Fruit fly (Drosophila melanogaster) whole organism, pupa: ENCODE data around the gene Grx3.

Source experiments
- CG10348 ChIP-seq: fragments of 200-800 bp; sonication (Bioruptor generic); IDR thresholded peaks from 2 replicates; pipeline ENCODE4 v1.3.6; 2022; ENCODE audit warnings: missing biosample characterization, missing genetic modification characterization
- CG12605 ChIP-seq: fragments of 200-800 bp; sonication (Bioruptor generic); IDR thresholded peaks from 2 replicates; pipeline ENCODE4 v1.3.6; 2022; ENCODE audit warnings: missing biosample characterization, missing genetic modification characterization
- CG13204 ChIP-seq: fragments of 200-800 bp; sonication (Bioruptor generic); optimal IDR thresholded peaks from 2 replicates; lab custom pipeline; 2018; ENCODE audit warnings: missing biosample characterization, mild to moderate bottlenecking, missing genetic modification characterization, moderate library complexity
- CG14655 ChIP-seq: fragments of 200-800 bp; sonication (Bioruptor generic); optimal IDR thresholded peaks from 3 replicates; lab custom pipeline; 2017; ENCODE audit warnings: mild to moderate bottlenecking, missing biosample characterization, missing genetic modification reagents, missing genetic modification characterization
- CG15710 ChIP-seq: fragments of 200-800 bp; sonication (Bioruptor generic); optimal IDR thresholded peaks from 2 replicates; lab custom pipeline; 2018; ENCODE audit warnings: missing biosample characterization, mild to moderate bottlenecking, missing genetic modification characterization, moderate library complexity
- CG17806 ChIP-seq: fragments of 200-800 bp; sonication (Bioruptor generic); optimal IDR thresholded peaks from 2 replicates; lab custom pipeline; 2018; ENCODE audit warnings: missing biosample characterization, mild to moderate bottlenecking, missing genetic modification characterization, moderate library complexity
- CG32121 ChIP-seq: fragments of 200-800 bp; sonication (Bioruptor generic); IDR thresholded peaks from 2 replicates; pipeline ENCODE4 v1.3.6; 2022; ENCODE audit warnings: missing biosample characterization, missing genetic modification characterization
- CG34367 ChIP-seq: fragments of 200-800 bp; sonication (Bioruptor generic); optimal IDR thresholded peaks from 2 replicates; lab custom pipeline; 2018; ENCODE audit warnings: missing biosample characterization, mild to moderate bottlenecking, missing genetic modification characterization
- CG4496 ChIP-seq: fragments of 200-800 bp; sonication (Bioruptor generic); IDR thresholded peaks from 3 replicates; pipeline ENCODE4 v1.3.6; 2022; ENCODE audit warnings: missing biosample characterization, missing genetic modification characterization
- CG8159 ChIP-seq: fragments of 200-800 bp; sonication (Bioruptor generic); optimal IDR thresholded peaks from 3 replicates; lab custom pipeline; 2018; ENCODE audit warnings: missing biosample characterization, mild to moderate bottlenecking, missing genetic modification characterization, moderate library complexity
- CG8301 ChIP-seq: fragments of 200-800 bp; sonication (Bioruptor generic); optimal IDR thresholded peaks from 2 replicates; lab custom pipeline; 2018; ENCODE audit warnings: missing biosample characterization, mild to moderate bottlenecking, missing genetic modification characterization
- CG9948 ChIP-seq: fragments of 200-800 bp; sonication (Bioruptor generic); optimal IDR thresholded peaks from 2 replicates; lab custom pipeline; 2018; ENCODE audit warnings: missing biosample characterization, mild to moderate bottlenecking, missing genetic modification characterization, moderate library complexity
- D1 ChIP-seq: fragments of 200-800 bp; sonication (Bioruptor generic); optimal IDR thresholded peaks from 2 replicates; lab custom pipeline; 2018; ENCODE audit warnings: missing biosample characterization, mild to moderate bottlenecking, missing genetic modification characterization, moderate library complexity
- EcR ChIP-seq: fragments of 200-800 bp; sonication (Bioruptor generic); optimal IDR thresholded peaks from 3 replicates; lab custom pipeline; 2019; ENCODE audit warnings: missing biosample characterization, missing genetic modification characterization, mild to moderate bottlenecking, moderate library complexity, missing genetic modification reagents
- Ets98B ChIP-seq: fragments of 200-800 bp; sonication (Bioruptor generic); IDR thresholded peaks from 2 replicates; pipeline ENCODE4 v1.3.6; 2022; ENCODE audit warnings: missing biosample characterization, missing genetic modification characterization
- Pif1A ChIP-seq: fragments of 200-800 bp; sonication (Bioruptor generic); optimal IDR thresholded peaks from 3 replicates; lab custom pipeline; 2016; ENCODE audit warnings: missing biosample characterization, missing genetic modification characterization
- Pif1B ChIP-seq: fragments of 200-800 bp; sonication (Bioruptor generic); optimal IDR thresholded peaks from 3 replicates; lab custom pipeline; 2016; ENCODE audit warnings: missing biosample characterization, missing genetic modification characterization
- Snoo ChIP-seq: fragments of 200-800 bp; sonication (Bioruptor generic); optimal IDR thresholded peaks from 3 replicates; lab custom pipeline; 2017; ENCODE audit warnings: missing biosample characterization, mild to moderate bottlenecking, missing genetic modification characterization, inconsistent platforms
- fd96Ca ChIP-seq: fragments of 200-800 bp; sonication (Bioruptor generic); IDR thresholded peaks from 3 replicates; pipeline ENCODE4 v1.3.6; 2022; ENCODE audit warnings: missing biosample characterization, missing genetic modification characterization
- gl ChIP-seq: fragments of 200-800 bp; sonication (Bioruptor generic); optimal IDR thresholded peaks from 2 replicates; lab custom pipeline; 2018; ENCODE audit warnings: missing biosample characterization, mild to moderate bottlenecking, missing genetic modification characterization
- rn ChIP-seq: fragments of 200-800 bp; sonication (Bioruptor generic); IDR thresholded peaks from 2 replicates; pipeline ENCODE4 v1.3.6; 2022; ENCODE audit warnings: missing biosample characterization, missing genetic modification characterization

Gene Grx3

DNA sequence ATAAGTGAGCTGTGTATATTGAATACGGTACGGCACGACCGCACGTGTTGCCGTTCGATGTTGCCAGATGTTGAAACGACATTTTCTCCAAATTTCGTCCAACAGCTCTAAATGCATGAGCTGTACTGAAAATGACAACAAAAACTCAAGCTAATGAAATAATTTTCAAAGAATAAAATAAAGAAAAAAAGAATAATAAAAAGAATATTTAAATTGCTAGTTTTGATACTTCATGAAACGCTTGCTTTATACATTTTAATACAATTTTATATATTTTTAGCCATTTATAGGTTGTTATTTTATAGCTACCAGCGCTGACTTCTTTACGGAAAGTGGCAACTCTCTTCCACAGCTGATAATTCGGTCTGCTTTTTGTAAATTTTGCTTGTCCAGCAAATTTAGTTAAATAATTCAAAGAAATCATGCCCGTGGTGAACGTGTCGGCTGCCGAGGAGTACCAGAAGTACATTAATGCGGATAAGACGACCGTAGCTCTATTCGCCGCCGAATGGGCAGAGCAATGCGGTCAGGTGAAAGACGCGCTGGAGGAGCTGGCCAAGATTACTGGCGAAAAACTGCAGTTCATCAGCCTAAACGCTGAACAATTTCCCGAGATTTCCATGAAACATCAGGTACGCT is at the start of gene Grx3, which contains the start of gene Nnp-1:
TSS of gene Grx3 (plus strand) at position 339 of the 639 bp plus-strand sequence.
TSS of gene Nnp-1 (minus strand) at position 81 of the 639 bp plus-strand sequence.
- TF ChIP-seq CG9948 (tag; lab: Kevin White, UChicago): peak; percentile 39
- peak; percentile 3 for TF ChIP-seq Snoo (tag; lab: Kevin White, UChicago)
- no peak for TF ChIP-seq CG4496
- TF ChIP-seq gl: no peak
- no peak for TF ChIP-seq CG10348 (GFP tag; lab: Robert Waterston, UW)
- no peak for TF ChIP-seq CG12605 (GFP tag; lab: Robert Waterston, UW)
- peak; percentile 30 for TF ChIP-seq D1
- TF ChIP-seq CG34367: no peak
- TF ChIP-seq Pif1B: no peak
- TF ChIP-seq Ets98B (GFP tag; lab: Robert Waterston, UW): no peak
- no peak for TF ChIP-seq fd96Ca (GFP tag; lab: Robert Waterston, UW)
- 0 out of 2 replicates have a peak, but pooled peaks have one; percentile 35 for TF ChIP-seq CG32121 (GFP tag; lab: Robert Waterston, UW)
- TF ChIP-seq CG15710: no peak
- no peak for TF ChIP-seq CG17806 (tag; lab: Kevin White, UChicago)
- TF ChIP-seq CG14655 (GFP tag; lab: Kevin White, UChicago): no peak
- no peak for TF ChIP-seq Pif1A
- peak; percentile 44 for TF ChIP-seq CG8159 (tag; lab: Kevin White, UChicago)
- no peak for TF ChIP-seq CG8301 (tag; lab: Kevin White, UChicago)
- TF ChIP-seq rn (GFP tag; lab: Robert Waterston, UW): 0 out of 2 replicates have a peak, but pooled peaks have one; percentile 13
- no peak for TF ChIP-seq EcR
- no peak for TF ChIP-seq CG13204

DNA sequence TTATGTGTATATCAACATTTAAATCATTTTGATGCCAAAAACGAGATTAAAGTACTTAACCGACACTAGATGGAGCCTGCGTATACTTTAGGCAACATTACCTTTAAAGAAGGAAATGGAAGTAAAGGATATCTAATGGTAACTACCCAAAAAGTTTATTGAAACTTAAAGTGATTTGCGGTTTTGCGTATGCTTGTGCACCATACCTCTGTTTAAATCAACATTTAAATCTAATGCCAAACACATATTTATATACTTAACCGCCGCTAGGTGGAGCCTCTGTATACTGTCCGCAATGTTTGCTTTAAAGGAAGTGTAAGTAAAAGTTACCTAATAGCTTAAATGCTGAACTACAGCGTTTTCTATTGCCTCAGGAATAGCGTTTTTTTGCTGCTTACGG is 40.4 kb upstream of the Grx3 start:
- TF ChIP-seq Snoo (tag; lab: Kevin White, UChicago): no peak
- TF ChIP-seq CG34367: no peak
- TF ChIP-seq Ets98B (GFP tag; lab: Robert Waterston, UW): no peak
- no peak for TF ChIP-seq CG17806 (tag; lab: Kevin White, UChicago)
- TF ChIP-seq CG8301 (tag; lab: Kevin White, UChicago): no peak
- TF ChIP-seq EcR: no peak
- no peak for TF ChIP-seq CG4496
- no peak for TF ChIP-seq CG14655 (GFP tag; lab: Kevin White, UChicago)

dm6 chr2L:13331021-13331420 is 35.2 kb upstream of the Grx3 start, which contains the start of gene hbt:
Gene hbt (minus strand): TSS chr2L:13331121.
- TF ChIP-seq CG14655 (GFP tag; lab: Kevin White, UChicago) (no peak), CG9948 (tag; lab: Kevin White, UChicago) (no peak), Pif1B (no peak), CG10348 (GFP tag; lab: Robert Waterston, UW) (no peak), CG12605 (GFP tag; lab: Robert Waterston, UW) (no peak), rn (GFP tag; lab: Robert Waterston, UW) (no peak), CG34367 (no peak), CG17806 (tag; lab: Kevin White, UChicago) (no peak), D1 (no peak), Ets98B (GFP tag; lab: Robert Waterston, UW) (no peak), gl (no peak), CG32121 (GFP tag; lab: Robert Waterston, UW) (no peak), CG8159 (tag; lab: Kevin White, UChicago) (no peak), Snoo (tag; lab: Kevin White, UChicago) (no peak), fd96Ca (GFP tag; lab: Robert Waterston, UW) (no peak), CG4496 (no peak), CG13204 (no peak), CG15710 (no peak)

dm6 chr2L:13331868-13332544 is 34.2 kb upstream of the Grx3 start:
- TF ChIP-seq CG13204 (peak; percentile 16), CG9948 (tag; lab: Kevin White, UChicago) (no peak), CG12605 (GFP tag; lab: Robert Waterston, UW) (peak; percentile 74)

DNA sequence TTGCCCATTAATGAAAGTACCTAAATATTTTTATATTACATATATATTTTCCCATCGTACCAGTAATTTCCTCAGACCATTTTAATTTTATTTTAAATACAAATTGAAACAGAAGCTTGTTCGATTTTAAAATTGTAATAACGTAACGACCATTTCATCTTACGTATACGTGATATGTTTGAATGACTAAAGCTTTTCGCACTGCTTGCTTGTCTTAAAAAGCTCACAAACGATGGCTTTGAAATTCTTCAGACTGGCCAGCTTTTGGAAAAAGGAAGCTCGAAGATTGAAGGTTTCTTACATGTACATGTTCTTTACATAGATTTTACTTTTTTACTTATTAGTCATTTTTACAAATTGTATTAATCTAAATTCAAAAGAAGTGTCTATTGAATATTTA is 33.5 kb upstream of the Grx3 start:
- TF ChIP-seq CG4496 (no peak), D1 (peak; percentile 16)

DNA sequence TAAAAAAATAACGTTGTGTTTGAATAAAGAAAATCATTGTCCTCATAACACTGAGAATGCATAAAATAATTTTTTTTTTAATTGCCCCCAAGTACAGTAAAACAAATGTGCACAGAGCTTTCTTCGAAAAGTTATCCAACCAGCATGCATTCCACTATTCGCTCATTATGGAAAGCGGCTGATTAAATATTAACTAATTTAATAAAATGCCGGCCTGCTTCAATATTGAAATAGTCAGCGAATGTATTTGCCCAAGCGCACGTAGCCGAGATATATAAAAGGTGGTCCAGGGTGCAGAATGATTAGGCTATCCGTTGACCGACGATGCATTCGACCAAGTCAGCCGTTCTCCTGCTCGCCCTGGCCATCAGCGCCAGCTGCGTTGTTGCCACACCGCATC is 18.8 kb upstream of the Grx3 start, which contains the start of gene CG16826:
TSS of gene CG16826 (plus strand) at position 301 of the 400 bp plus-strand sequence.
- TF ChIP-seq CG12605 (GFP tag; lab: Robert Waterston, UW) (no peak), CG14655 (GFP tag; lab: Kevin White, UChicago) (no peak), rn (GFP tag; lab: Robert Waterston, UW) (no peak), Pif1B (no peak), Snoo (tag; lab: Kevin White, UChicago) (no peak), D1 (no peak), Ets98B (GFP tag; lab: Robert Waterston, UW) (no peak), gl (no peak), CG9948 (tag; lab: Kevin White, UChicago) (no peak), Pif1A (no peak), CG4496 (no peak), CG10348 (GFP tag; lab: Robert Waterston, UW) (no peak), CG13204 (no peak)
- TF ChIP-seq, all 21 proteins: peak for 0
